Worm (Caenorhabditis elegans) whole organism, L4 larva: ENCODE results near the gene nhr-207.
A peak's percentile ranks its signal among the peaks of the same experiment; 100 is the strongest.

Experiments
- F26F4.8 ChIP-seq: fragments of 200-800 bp; sonication (Bioruptor generic); conservative IDR thresholded peaks from 2 replicates; pipeline ENCODE4 v1.3.6; 2022; ENCODE audit warnings: missing genetic modification characterization, missing compliant biosample characterization
- F44E2.7 ChIP-seq: fragments of 200-800 bp; sonication (Bioruptor generic); IDR thresholded peaks from 2 replicates; pipeline ENCODE4 v2.1.2; 2022; ENCODE audit warnings: missing genetic modification characterization, missing compliant biosample characterization
- Y5F2A.4 ChIP-seq: fragments of 200-800 bp; sonication (Bioruptor generic); optimal IDR thresholded peaks from 2 replicates; lab custom pipeline; 2018; ENCODE audit warnings: mild to moderate bottlenecking, missing genetic modification characterization, missing compliant biosample characterization
- aha-1 ChIP-seq: fragments of 150-350 bp; peaks from one replicate; lab custom pipeline; 2014; ENCODE audit warnings: missing biosample characterization, missing genetic modification characterization
- arid-1 ChIP-seq: fragments of 200-800 bp; sonication (Bioruptor generic); conservative IDR thresholded peaks from 2 replicates; pipeline ENCODE4 v1.3.6; 2022; ENCODE audit warnings: missing genetic modification reagents, missing genetic modification characterization, missing compliant biosample characterization
- ceh-44 ChIP-seq: fragments of 200-800 bp; sonication (Bioruptor generic); IDR thresholded peaks from 2 replicates; pipeline ENCODE4 v1.3.6; 2022; ENCODE audit warnings: missing genetic modification reagents, missing genetic modification characterization, missing compliant biosample characterization
- daf-12 ChIP-seq: fragments of 150-350 bp; optimal IDR thresholded peaks from 2 replicates; lab custom pipeline; 2014; ENCODE audit warnings: missing biosample characterization, missing genetic modification reagents, missing genetic modification characterization
- dmd-9 ChIP-seq: fragments of 200-800 bp; sonication (Bioruptor generic); IDR thresholded peaks from 2 replicates; pipeline ENCODE4 v1.3.6; 2022; ENCODE audit warnings: missing genetic modification reagents, missing genetic modification characterization, missing compliant biosample characterization
- lin-1 ChIP-seq: fragments of 200-800 bp; sonication (Bioruptor generic); IDR thresholded peaks from 2 replicates; pipeline ENCODE4 v1.3.6; 2022; ENCODE audit warnings: missing genetic modification reagents, missing genetic modification characterization, missing compliant biosample characterization
- lin-13 ChIP-seq: fragments of 150-350 bp; optimal IDR thresholded peaks from 2 replicates; lab custom pipeline; 2014; ENCODE audit warnings: missing biosample characterization, missing genetic modification reagents, missing genetic modification characterization
- mxl-2 ChIP-seq: fragments of 200-800 bp; sonication (Bioruptor generic); conservative IDR thresholded peaks from 2 replicates; pipeline ENCODE4 v1.3.6; 2022; ENCODE audit warnings: missing genetic modification reagents, missing genetic modification characterization, missing compliant biosample characterization
- nhr-10 ChIP-seq: fragments of 150-350 bp; optimal IDR thresholded peaks from 2 replicates; lab custom pipeline; 2014; ENCODE audit warnings: missing biosample characterization, missing genetic modification characterization
- nhr-48 ChIP-seq: sonication (generic microtip); optimal IDR thresholded peaks from 2 replicates; lab custom pipeline; 2016; ENCODE audit warnings: mild to moderate bottlenecking, missing genetic modification characterization, missing compliant biosample characterization
- nhr-76 ChIP-seq: fragments of 150-350 bp; optimal IDR thresholded peaks from 2 replicates; lab custom pipeline; 2014; ENCODE audit warnings: missing biosample characterization, missing genetic modification characterization
- pha-4 ChIP-seq, 2 experiments: fragments of 150-350 bp in 1 of 2; fragments of 200-800 bp in 1 of 2; sonication (Bioruptor generic) in 1 of 2; IDR thresholded peaks in 1 of 2; optimal IDR thresholded peaks in 1 of 2; 2 replicates each; pipeline versions ENCODE4 v1.3.6 to Lab custom; 2014 to 2022; ENCODE audit warnings: missing genetic modification characterization in 2 of 2, missing genetic modification reagents in 2 of 2, missing biosample characterization in 1 of 2, missing compliant biosample characterization in 1 of 2
- pqm-1 ChIP-seq: sonication (generic microtip); optimal IDR thresholded peaks from 2 replicates; lab custom pipeline; 2017; ENCODE audit warnings: missing biosample characterization, missing genetic modification characterization
- rbr-2 ChIP-seq: sonication (generic microtip); optimal IDR thresholded peaks from 2 replicates; lab custom pipeline; 2016; ENCODE audit warnings: missing genotype, missing genetic modification characterization, missing compliant biosample characterization
- spr-1 ChIP-seq: sonication (generic microtip); optimal IDR thresholded peaks from 2 replicates; lab custom pipeline; 2016; ENCODE audit warnings: mild to moderate bottlenecking, missing genetic modification characterization, missing compliant biosample characterization
- unc-39 ChIP-seq: sonication (generic microtip); optimal IDR thresholded peaks from 2 replicates; lab custom pipeline; 2017; ENCODE audit warnings: missing biosample characterization, missing genetic modification characterization
- unc-62 ChIP-seq, 3 experiments: fragments of 150-350 bp in 1 of 3; sonication (generic microtip); optimal IDR thresholded peaks in 2 of 3; peaks in 1 of 3; 1 replicate in 1 of 3; 2 replicates in 2 of 3; lab custom pipeline; 2014 to 2017; ENCODE audit warnings: missing biosample characterization in 3 of 3, missing genetic modification characterization in 3 of 3, missing genetic modification reagents in 3 of 3, missing genotype in 1 of 3
- vab-7 ChIP-seq: fragments of 200-800 bp; sonication (Bioruptor generic); IDR thresholded peaks from 2 replicates; pipeline ENCODE4 v1.3.6; 2022; ENCODE audit warnings: missing genetic modification reagents, missing genetic modification characterization, missing compliant biosample characterization

The nhr-207 gene

DNA sequence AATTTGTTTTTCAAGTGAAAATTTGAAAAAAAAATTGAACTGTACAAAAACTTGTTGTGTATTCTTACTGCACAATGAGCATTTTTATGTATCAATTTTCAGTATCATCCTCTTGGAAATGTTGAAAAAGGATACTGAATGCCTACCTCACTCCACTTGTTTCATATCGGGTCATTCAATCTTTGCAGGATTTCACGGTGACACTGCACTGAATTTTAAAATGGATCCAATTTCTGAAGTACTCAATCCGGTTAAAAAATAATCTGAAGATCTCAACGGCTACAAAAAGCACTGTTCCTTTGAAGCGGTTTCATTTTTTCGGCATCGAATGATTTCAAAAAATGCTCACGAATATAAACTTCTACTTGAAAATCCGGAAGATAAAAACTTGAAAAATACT is 42.0 kb downstream of the nhr-207 start:
- TF ChIP-seq dmd-9 (no peak), mxl-2 (GFP tag; lab: Robert Waterston, UW) (no peak), unc-39 (no peak), aha-1 (tag; lab: Kevin White, UChicago) (peak; percentile 93)
- TF ChIP-seq, all 104 proteins: peak for 1

- TF ChIP-seq nhr-76 (tag; lab: Kevin White, UChicago) (no peak), pqm-1 (tag; lab: Kevin White, UChicago) (no peak), lin-13 (GFP tag; lab: Kevin White, UChicago) (no peak), lin-1 (no peak), spr-1 (tag; lab: Kevin White, UChicago) (no peak), unc-62 (GFP tag; optimal IDR thresholded peaks at IDR 0.05 in 1 of 2; lab: Kevin White, UChicago) (no peak), unc-62 (tag; optimal IDR thresholded peaks at IDR 0.05; lab: Kevin White, UChicago) (no peak), ceh-44 (GFP tag; lab: Robert Waterston, UW) (no peak), vab-7 (GFP tag; lab: Robert Waterston, UW) (no peak), F26F4.8 (GFP tag; lab: Robert Waterston, UW) (no peak), pha-4 (GFP tag; IDR thresholded peaks at IDR 0.05; lab: Robert Waterston, UW) (no peak), pha-4 (tag; optimal IDR thresholded peaks at IDR 0.05; lab: Kevin White, UChicago) (no peak), nhr-10 (tag; lab: Kevin White, UChicago) (no peak), arid-1 (GFP tag; lab: Robert Waterston, UW) (no peak), F44E2.7 (GFP tag; lab: Robert Waterston, UW) (no peak), daf-12 (tag; lab: Kevin White, UChicago) (no peak), nhr-48 (no peak), Y5F2A.4 (GFP tag; lab: Kevin White, UChicago) (no peak), rbr-2 (tag; lab: Kevin White, UChicago) (no peak)
Measured at ce11 chrV:12140625-12141024, 44.7 kb downstream of the nhr-207 start, which contains the start of gene C27A7.3. Gene C27A7.3 (plus strand): TSS chrV:12140925.
